Worm (Caenorhabditis elegans): ENCODE data around the gene F59E12.6.

DNA sequence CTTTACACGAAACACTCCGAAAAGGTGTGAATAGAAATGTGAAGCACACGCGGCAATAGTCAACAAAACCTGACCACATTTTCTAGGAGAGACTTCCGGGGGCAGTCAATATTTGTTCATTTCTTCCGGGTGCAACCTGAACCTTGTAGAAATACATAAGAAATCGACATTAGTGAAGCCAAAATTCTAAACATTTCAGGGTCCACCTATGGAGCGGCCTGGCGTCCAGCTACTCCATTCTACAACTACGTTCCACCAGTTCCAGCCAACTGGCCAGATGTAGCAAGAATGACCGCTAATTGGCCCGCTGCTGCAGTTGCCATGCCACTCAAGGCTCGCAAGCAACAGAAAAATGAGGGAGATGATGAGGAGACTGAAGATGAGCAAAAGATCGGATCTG lies 51.5 kb downstream of the F59E12.6 start:
- TF ChIP-seq elt-3 (tag; optimal IDR thresholded peaks at IDR 0.05) (no peak), R02D3.7 (tag; optimal IDR thresholded peaks at IDR 0.05) (no peak), snpc-4 (tag; optimal IDR thresholded peaks at IDR 0.05) (no peak), zag-1 (tag; optimal IDR thresholded peaks at IDR 0.05) (no peak), ztf-11 (tag; optimal IDR thresholded peaks at IDR 0.05) (no peak), nfya-1 (tag; optimal IDR thresholded peaks at IDR 0.05; ENCODE audit: insufficient read depth) (no peak), ama-1 (optimal IDR thresholded peaks at IDR 0.05) (no peak)
